Fruit fly (Drosophila melanogaster) whole organism, prepupa: ENCODE data around the gene Pfdn5.
A peak's percentile ranks its signal among the peaks of the same experiment; 100 is the strongest.

ENCODE experiments used
- Blimp-1 ChIP-seq: fragments of 200-800 bp; sonication (Bioruptor generic); optimal IDR thresholded peaks from 3 replicates; lab custom pipeline; 2017; ENCODE audit warnings: missing biosample characterization, missing genetic modification characterization, mild to moderate bottlenecking, moderate library complexity, missing genetic modification reagents
- CG10631 ChIP-seq: fragments of 200-800 bp; sonication (Bioruptor generic); optimal IDR thresholded peaks from 2 replicates; lab custom pipeline; 2016; ENCODE audit warnings: missing biosample characterization, missing genetic modification characterization
- CG10669 ChIP-seq: fragments of 200-800 bp; sonication (Bioruptor generic); optimal IDR thresholded peaks from 3 replicates; lab custom pipeline; 2018; ENCODE audit warnings: missing biosample characterization, mild to moderate bottlenecking, missing genetic modification characterization, moderate library complexity
- CG11762 ChIP-seq: fragments of 200-800 bp; sonication (Bioruptor generic); optimal IDR thresholded peaks from 3 replicates; lab custom pipeline; 2016; ENCODE audit warnings: missing biosample characterization, missing genetic modification characterization; ENCODE audit not compliant: insufficient read depth
- CG15336 ChIP-seq: fragments of 200-800 bp; sonication (Bioruptor generic); IDR thresholded peaks from 2 replicates; pipeline ENCODE4 v1.3.6; 2022; ENCODE audit warnings: missing biosample characterization, missing genetic modification characterization
- CG1621 ChIP-seq: fragments of 200-800 bp; sonication (Bioruptor generic); optimal IDR thresholded peaks from 3 replicates; lab custom pipeline; 2018; ENCODE audit warnings: missing biosample characterization, mild to moderate bottlenecking, missing genetic modification characterization
- CG16779 ChIP-seq: fragments of 200-800 bp; sonication (Bioruptor generic); optimal IDR thresholded peaks from 3 replicates; lab custom pipeline; 2017; ENCODE audit warnings: missing biosample characterization, mild to moderate bottlenecking, missing genetic modification characterization
- CG3032 ChIP-seq: fragments of 200-800 bp; optimal IDR thresholded peaks from 2 replicates; lab custom pipeline; 2019; ENCODE audit warnings: missing biosample characterization, mild to moderate bottlenecking, missing genetic modification characterization, moderate library complexity
- CG31627 ChIP-seq: fragments of 200-800 bp; sonication (Bioruptor generic); optimal IDR thresholded peaks from 3 replicates; lab custom pipeline; 2016; ENCODE audit warnings: missing biosample characterization, missing genetic modification characterization
- CG32006 ChIP-seq: fragments of 200-800 bp; sonication (Bioruptor generic); optimal IDR thresholded peaks from 3 replicates; lab custom pipeline; 2017; ENCODE audit warnings: missing biosample characterization, mild to moderate bottlenecking, missing genetic modification characterization
- CG3919 ChIP-seq: fragments of 200-800 bp; sonication (Bioruptor generic); optimal IDR thresholded peaks from 3 replicates; lab custom pipeline; 2016; ENCODE audit warnings: missing biosample characterization, missing genetic modification characterization
- CG6163 ChIP-seq: fragments of 200-800 bp; sonication (Bioruptor generic); IDR thresholded peaks from 3 replicates; pipeline ENCODE4 v1.3.6; 2022; ENCODE audit warnings: missing biosample characterization, missing genetic modification characterization
- CG6792 ChIP-seq: fragments of 200-800 bp; sonication (Bioruptor generic); optimal IDR thresholded peaks from 3 replicates; lab custom pipeline; 2016; ENCODE audit warnings: missing biosample characterization, missing genetic modification characterization
- CG7368 ChIP-seq: fragments of 200-800 bp; sonication (Bioruptor generic); optimal IDR thresholded peaks from 3 replicates; lab custom pipeline; 2016; ENCODE audit warnings: missing biosample characterization, missing genetic modification characterization
- CG8119 ChIP-seq: fragments of 200-800 bp; sonication (Bioruptor generic); IDR thresholded peaks from 3 replicates; pipeline ENCODE4 v1.3.6; 2022; ENCODE audit warnings: missing biosample characterization, missing genetic modification characterization
- CG8319 ChIP-seq: fragments of 200-800 bp; sonication (Bioruptor generic); optimal IDR thresholded peaks from 3 replicates; lab custom pipeline; 2016; ENCODE audit warnings: missing biosample characterization, missing genetic modification characterization
- CG8632 ChIP-seq: fragments of 200-800 bp; sonication (Bioruptor generic); optimal IDR thresholded peaks from 3 replicates; lab custom pipeline; 2016; ENCODE audit warnings: missing biosample characterization, missing genetic modification characterization
- CG9139 ChIP-seq: fragments of 200-800 bp; sonication (Bioruptor generic); optimal IDR thresholded peaks from 3 replicates; lab custom pipeline; 2017; ENCODE audit warnings: missing biosample characterization, mild to moderate bottlenecking, missing genetic modification characterization
- Eip78C ChIP-seq: fragments of 200-800 bp; sonication (Bioruptor generic); peaks from one replicate; lab custom pipeline; 2016; ENCODE audit warnings: missing biosample characterization, missing genetic modification characterization
- Gug ChIP-seq: fragments of 200-800 bp; sonication (Bioruptor generic); IDR thresholded peaks from 2 replicates; pipeline ENCODE4 v1.3.6; 2022; ENCODE audit warnings: missing biosample characterization, missing genetic modification characterization
- Hr39 ChIP-seq: fragments of 200-800 bp; sonication (Bioruptor generic); optimal IDR thresholded peaks from 2 replicates; lab custom pipeline; 2016; ENCODE audit warnings: missing biosample characterization, missing genetic modification characterization
- Hr4 ChIP-seq: fragments of 200-800 bp; sonication (Bioruptor generic); optimal IDR thresholded peaks from 3 replicates; lab custom pipeline; 2016; ENCODE audit warnings: missing biosample characterization, missing genetic modification characterization
- Lpt ChIP-seq: fragments of 200-800 bp; sonication (Bioruptor generic); optimal IDR thresholded peaks from 3 replicates; lab custom pipeline; 2016; ENCODE audit warnings: missing biosample characterization, missing genetic modification characterization
- Met ChIP-seq: fragments of 200-800 bp; sonication (Bioruptor generic); optimal IDR thresholded peaks from 3 replicates; lab custom pipeline; 2016; ENCODE audit warnings: missing biosample characterization, missing genetic modification characterization
- OdsH ChIP-seq: fragments of 200-800 bp; sonication (Bioruptor generic); optimal IDR thresholded peaks from 3 replicates; lab custom pipeline; 2016; ENCODE audit warnings: missing biosample characterization, missing genetic modification characterization
- Smox ChIP-seq: fragments of 200-800 bp; sonication (Bioruptor generic); optimal IDR thresholded peaks from 3 replicates; lab custom pipeline; 2016; ENCODE audit warnings: missing biosample characterization, missing genetic modification characterization
- Sox14 ChIP-seq: fragments of 200-800 bp; sonication (Bioruptor generic); optimal IDR thresholded peaks from 3 replicates; lab custom pipeline; 2016; ENCODE audit warnings: missing biosample characterization, missing genetic modification characterization
- acj6 ChIP-seq: fragments of 200-800 bp; sonication (Bioruptor generic); optimal IDR thresholded peaks from 3 replicates; lab custom pipeline; 2016; ENCODE audit warnings: missing biosample characterization, missing genetic modification characterization
- cyc ChIP-seq: fragments of 200-800 bp; sonication (Bioruptor generic); optimal IDR thresholded peaks from 3 replicates; lab custom pipeline; 2016; ENCODE audit warnings: missing biosample characterization, missing genetic modification characterization
- dac ChIP-seq: fragments of 200-800 bp; sonication (Bioruptor generic); optimal IDR thresholded peaks from 2 replicates; lab custom pipeline; 2017; ENCODE audit warnings: missing biosample characterization, mild to moderate bottlenecking, missing genetic modification characterization
- dsx ChIP-seq: fragments of 200-800 bp; optimal IDR thresholded peaks from 3 replicates; lab custom pipeline; 2019; ENCODE audit warnings: missing biosample characterization, mild to moderate bottlenecking, missing genetic modification characterization, moderate library complexity; ENCODE audit not compliant: poor library complexity, severe bottlenecking
- eg ChIP-seq: fragments of 200-800 bp; sonication (Bioruptor generic); IDR thresholded peaks from 3 replicates; pipeline ENCODE4 v1.3.6; 2022; ENCODE audit warnings: missing biosample characterization, missing genetic modification characterization
- esn ChIP-seq: fragments of 200-800 bp; sonication (Bioruptor generic); optimal IDR thresholded peaks from 2 replicates; lab custom pipeline; 2016; ENCODE audit warnings: missing biosample characterization, mild to moderate bottlenecking, missing genetic modification characterization, moderate library complexity
- fd85E ChIP-seq: fragments of 200-800 bp; sonication (Bioruptor generic); optimal IDR thresholded peaks from 3 replicates; lab custom pipeline; 2016; ENCODE audit warnings: missing biosample characterization, missing genetic modification characterization
- net ChIP-seq: fragments of 200-800 bp; sonication (Bioruptor generic); optimal IDR thresholded peaks from 3 replicates; lab custom pipeline; 2016; ENCODE audit warnings: missing biosample characterization, missing genetic modification characterization
- pdm3 ChIP-seq: fragments of 200-800 bp; sonication (Bioruptor generic); optimal IDR thresholded peaks from 3 replicates; lab custom pipeline; 2016; ENCODE audit warnings: missing biosample characterization, missing genetic modification characterization
- salr ChIP-seq, 2 experiments: fragments of 200-800 bp; sonication (Bioruptor generic); optimal IDR thresholded peaks; 3 replicates each; lab custom pipeline; 2016 to 2018; ENCODE audit warnings: missing biosample characterization in 2 of 2, missing genetic modification characterization in 2 of 2, mild to moderate bottlenecking in 1 of 2
- ss ChIP-seq, 2 experiments: fragments of 200-800 bp; sonication (Bioruptor generic); optimal IDR thresholded peaks; 2 replicates in 1 of 2; 3 replicates in 1 of 2; lab custom pipeline; 2017 to 2018; ENCODE audit warnings: mild to moderate bottlenecking in 2 of 2, missing biosample characterization in 2 of 2, missing genetic modification characterization in 2 of 2, moderate library complexity in 1 of 2
- svp ChIP-seq: fragments of 200-800 bp; sonication (Bioruptor generic); peaks from one replicate; lab custom pipeline; 2016; ENCODE audit warnings: missing biosample characterization, missing genetic modification characterization
- vri ChIP-seq: fragments of 200-800 bp; sonication (Bioruptor generic); optimal IDR thresholded peaks from 3 replicates; lab custom pipeline; 2016; ENCODE audit warnings: missing biosample characterization, mild to moderate bottlenecking, missing genetic modification characterization

The Pfdn5 gene

dm6 chr3R:22464611-22465113 is 22.2 kb upstream of the Pfdn5 start, which contains the start of gene CG7054:
TSS of gene CG7054 (plus strand) at chr3R:22464985.
- peak; percentile 40 for TF ChIP-seq esn (GFP tag; lab: Kevin White, UChicago)
- TF ChIP-seq Sox14: peak; percentile 19
- peak; percentile 76 for TF ChIP-seq Eip78C
- TF ChIP-seq Gug: 0 out of 2 replicates have a peak, but pooled peaks have one; percentile 13
- TF ChIP-seq fd85E (GFP tag; lab: Kevin White, UChicago): no peak
- TF ChIP-seq net (GFP tag; lab: Kevin White, UChicago): no peak
- TF ChIP-seq, all 60 proteins: peak for 4

dm6 chr3R:22465138-22465537 is 21.7 kb upstream of the Pfdn5 start:
- TF ChIP-seq CG9139 (no peak), svp (GFP tag; lab: Kevin White, UChicago) (peak; percentile 97), vri (GFP tag; lab: Kevin White, UChicago) (peak; percentile 32), Hr4 (no peak), Blimp-1 (GFP tag; lab: Kevin White, UChicago) (no peak)
- TF ChIP-seq, all 60 proteins: peak for 2

dm6 chr3R:22465984-22466530 is 20.8 kb upstream of the Pfdn5 start, which contains the start of gene Pebp1:
TSS of gene Pebp1 (plus strand) at chr3R:22466034.
- no peak for TF ChIP-seq CG11762 (GFP tag; lab: Kevin White, UChicago)
- no peak for TF ChIP-seq CG10669 (GFP tag; lab: Kevin White, UChicago)
- TF ChIP-seq CG32006 (GFP tag; lab: Kevin White, UChicago): no peak
- no peak for TF ChIP-seq Lpt (GFP tag; lab: Kevin White, UChicago)
- TF ChIP-seq CG1621 (tag; lab: Kevin White, UChicago): no peak
- TF ChIP-seq CG6163: no peak
- TF ChIP-seq fd85E (GFP tag; lab: Kevin White, UChicago): no peak
- no peak for TF ChIP-seq dac (GFP tag; lab: Kevin White, UChicago)
- TF ChIP-seq CG3032 (tag; lab: Kevin White, UChicago): no peak
- TF ChIP-seq pdm3: no peak
- no peak for TF ChIP-seq ss (GFP tag; optimal IDR thresholded peaks at IDR 0.05; lab: Kevin White, UChicago)

DNA sequence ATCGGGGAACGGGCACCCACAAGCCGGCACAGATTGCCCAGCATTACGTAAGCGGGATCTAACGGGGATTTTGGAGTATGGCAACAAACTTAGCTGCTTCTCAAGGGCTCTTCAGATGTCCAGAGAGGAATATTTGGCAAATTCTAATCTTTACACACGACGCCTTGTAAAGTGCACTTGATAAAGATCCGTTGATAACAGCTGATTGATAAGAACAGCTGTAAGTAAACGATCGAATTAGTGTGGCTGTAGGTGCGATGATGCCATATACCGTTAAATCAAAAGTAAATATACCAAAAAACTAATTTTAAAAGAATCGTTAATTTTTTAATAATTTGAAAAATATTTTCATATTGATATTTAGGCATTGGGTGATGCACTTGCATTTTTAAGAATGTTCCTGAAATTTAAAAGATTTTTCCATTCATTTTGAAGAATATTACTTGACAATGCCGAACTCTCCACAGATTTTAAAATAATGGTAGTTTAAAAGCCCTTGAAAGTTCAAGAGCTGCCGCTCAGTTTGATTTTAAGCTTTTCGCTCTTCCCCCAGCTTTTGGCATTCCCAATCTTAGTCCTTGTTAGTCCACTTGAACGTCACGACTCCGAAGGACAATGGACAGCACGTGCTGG is 18.8 kb upstream of the Pfdn5 start, which contains the start of the genes CG5377 and Nrx-1:
Gene CG5377 (minus strand): TSS at position 219 of the 633 bp plus-strand sequence.
Gene Nrx-1 (plus strand): TSS at position 574 of the 633 bp plus-strand sequence.
- TF ChIP-seq vri (GFP tag; lab: Kevin White, UChicago) (peak; percentile 43), CG10631 (no peak), CG7368 (no peak), Smox (no peak), acj6 (GFP tag; lab: Kevin White, UChicago) (no peak), CG16779 (tag; lab: Kevin White, UChicago) (no peak), Hr39 (GFP tag; lab: Kevin White, UChicago) (no peak), CG3919 (GFP tag; lab: Kevin White, UChicago) (no peak), Met (GFP tag; lab: Kevin White, UChicago) (no peak), svp (GFP tag; lab: Kevin White, UChicago) (peak; percentile 67), CG1621 (tag; lab: Kevin White, UChicago) (no peak), salr (GFP tag; optimal IDR thresholded peaks at IDR 0.05; lab: Kevin White, UChicago) (no peak)

- TF ChIP-seq CG8319 (GFP tag; lab: Kevin White, UChicago) (peak; percentile 12), CG3919 (GFP tag; lab: Kevin White, UChicago) (peak; percentile 67), vri (GFP tag; lab: Kevin White, UChicago) (no peak), CG6792 (peak; percentile 66), OdsH (GFP tag; lab: Kevin White, UChicago) (no peak), CG10669 (GFP tag; lab: Kevin White, UChicago) (no peak), cyc (GFP tag; lab: Kevin White, UChicago) (peak; percentile 69), Sox14 (peak; percentile 68), CG8119 (peak; percentile 79), dsx (GFP tag; lab: Kevin White, UChicago) (no peak), CG15336 (peak; percentile 76), CG16779 (tag; lab: Kevin White, UChicago) (peak; percentile 49), CG10631 (peak; percentile 61), CG31627 (peak; percentile 69), eg (GFP tag; lab: Robert Waterston, UW) (peak; percentile 68; the same call in 2 of the 3 replicates), CG9139 (no peak), CG8632 (peak; percentile 33), svp (GFP tag; lab: Kevin White, UChicago) (peak; percentile 85)
Observed at dm6 chr3R:22468829-22469487, 17.9 kb upstream of the Pfdn5 start.
